Worm (Caenorhabditis elegans) whole organism, young adult: ENCODE measurements around the gene Y71H2B.11.

Experiments
- B0035.1 ChIP-seq: sonication (generic microtip); optimal IDR thresholded peaks from 2 replicates; lab custom pipeline; 2016; ENCODE audit warnings: missing genetic modification characterization, mild to moderate bottlenecking, missing compliant biosample characterization, missing genotype, missing genetic modification reagents
- C17E4.6 ChIP-seq: fragments of 200-800 bp; sonication (Bioruptor generic); IDR thresholded peaks from 2 replicates; pipeline ENCODE4 v1.3.6; 2022; ENCODE audit warnings: missing genetic modification reagents, missing genetic modification characterization, missing compliant biosample characterization
- F39B2.1 ChIP-seq: fragments of 200-800 bp; sonication (Bioruptor generic); IDR thresholded peaks from 2 replicates; pipeline ENCODE4 v1.3.6; 2022; ENCODE audit warnings: missing genetic modification reagents, missing genetic modification characterization, missing compliant biosample characterization
- F52B5.7 ChIP-seq: sonication (generic microtip); optimal IDR thresholded peaks from 2 replicates; lab custom pipeline; 2016; ENCODE audit warnings: mild to moderate bottlenecking, missing genetic modification characterization, missing compliant biosample characterization
- F55B11.4 ChIP-seq: sonication (generic microtip); optimal IDR thresholded peaks from 2 replicates; lab custom pipeline; 2016; ENCODE audit warnings: missing compliant biosample characterization, missing genetic modification characterization, borderline replicate concordance; ENCODE audit not compliant: insufficient read depth
- F57A8.1 ChIP-seq: fragments of 200-800 bp; sonication (Bioruptor generic); optimal IDR thresholded peaks from 2 replicates; lab custom pipeline; 2018; ENCODE audit warnings: mild to moderate bottlenecking, missing genetic modification characterization, moderate library complexity, missing compliant biosample characterization
- T26A5.8 ChIP-seq: sonication (generic microtip); optimal IDR thresholded peaks from 2 replicates; lab custom pipeline; 2016; ENCODE audit warnings: missing genetic modification characterization, missing compliant biosample characterization
- Y53F4B.3 ChIP-seq: fragments of 200-800 bp; sonication (Bioruptor generic); IDR thresholded peaks from 2 replicates; pipeline ENCODE4 v1.3.6; 2022; ENCODE audit warnings: missing genetic modification reagents, missing genetic modification characterization, missing compliant biosample characterization
- Y79H2A.3 ChIP-seq: fragments of 200-800 bp; sonication (Bioruptor generic); conservative IDR thresholded peaks from 2 replicates; pipeline ENCODE4 v1.3.6; 2022; ENCODE audit warnings: missing genetic modification reagents, missing genetic modification characterization, missing compliant biosample characterization
- ZK185.1 ChIP-seq: sonication (generic microtip); optimal IDR thresholded peaks from 2 replicates; lab custom pipeline; 2016; ENCODE audit warnings: mild to moderate bottlenecking, missing genetic modification characterization, missing compliant biosample characterization; ENCODE audit not compliant: poor library complexity, severe bottlenecking
- cebp-1 ChIP-seq, 2 experiments: fragments of 200-800 bp in 1 of 2; sonication (Bioruptor generic) in 1 of 2; sonication (generic microtip) in 1 of 2; IDR thresholded peaks in 1 of 2; optimal IDR thresholded peaks in 1 of 2; 2 replicates each; pipeline versions ENCODE4 v1.3.6 to Lab custom; 2017 to 2022; ENCODE audit warnings: missing compliant biosample characterization in 2 of 2, missing genetic modification characterization in 2 of 2, mild to moderate bottlenecking in 1 of 2, missing genetic modification reagents in 1 of 2, moderate library complexity in 1 of 2
- ceh-40 ChIP-seq: fragments of 200-800 bp; sonication (Bioruptor generic); IDR thresholded peaks from 2 replicates; pipeline ENCODE4 v1.3.6; 2022; ENCODE audit warnings: missing genetic modification characterization, missing compliant biosample characterization
- fkh-3 ChIP-seq: sonication (generic microtip); optimal IDR thresholded peaks from 2 replicates; lab custom pipeline; 2016; ENCODE audit warnings: mild to moderate bottlenecking, missing genetic modification characterization, missing compliant biosample characterization
- gei-17 ChIP-seq: fragments of 200-800 bp; sonication (Bioruptor generic); optimal IDR thresholded peaks from 2 replicates; lab custom pipeline; 2018; ENCODE audit warnings: mild to moderate bottlenecking, missing genetic modification characterization, missing compliant biosample characterization
- hmg-1.2 ChIP-seq: fragments of 200-800 bp; sonication (Bioruptor generic); IDR thresholded peaks from 2 replicates; pipeline ENCODE4 v1.3.6; 2022; ENCODE audit warnings: missing genetic modification reagents, missing genetic modification characterization, missing compliant biosample characterization
- hsf-1 ChIP-seq: fragments of 200-800 bp; sonication (Bioruptor generic); IDR thresholded peaks from 2 replicates; pipeline ENCODE4 v1.3.6; 2022; ENCODE audit warnings: missing genetic modification reagents, missing genetic modification characterization, missing compliant biosample characterization
- lag-1 ChIP-seq: fragments of 200-800 bp; sonication (Bioruptor generic); IDR thresholded peaks from 2 replicates; pipeline ENCODE4 v1.3.6; 2022; ENCODE audit warnings: missing genetic modification reagents, missing genetic modification characterization, missing compliant biosample characterization
- let-607 ChIP-seq, 2 experiments: fragments of 200-800 bp in 1 of 2; sonication (Bioruptor generic) in 1 of 2; sonication (generic microtip) in 1 of 2; optimal IDR thresholded peaks; 2 replicates each; lab custom pipeline; 2016 to 2018; ENCODE audit warnings: mild to moderate bottlenecking in 2 of 2, missing compliant biosample characterization in 2 of 2, missing genetic modification characterization in 2 of 2, moderate library complexity in 2 of 2, missing genotype in 1 of 2
- lin-35 ChIP-seq, 3 experiments: fragments of 150-350 bp in 2 of 3; sonication (generic microtip) in 1 of 3; optimal IDR thresholded peaks; 2 replicates each; lab custom pipeline; 2014 to 2018; ENCODE audit warnings: missing biosample characterization in 3 of 3, missing genetic modification characterization in 3 of 3, missing genetic modification reagents in 3 of 3
- lin-54 ChIP-seq: fragments of 200-800 bp; sonication (Bioruptor generic); optimal IDR thresholded peaks from 2 replicates; lab custom pipeline; 2018; ENCODE audit warnings: mild to moderate bottlenecking, missing genetic modification characterization, missing compliant biosample characterization
- lir-1 ChIP-seq: fragments of 200-800 bp; sonication (Bioruptor generic); conservative IDR thresholded peaks from 2 replicates; pipeline ENCODE4 v1.3.6; 2022; ENCODE audit warnings: missing genetic modification reagents, missing genetic modification characterization, missing compliant biosample characterization
- madf-3 ChIP-seq: fragments of 200-800 bp; sonication (Bioruptor generic); IDR thresholded peaks from 2 replicates; pipeline ENCODE4 v1.3.6; 2022; ENCODE audit warnings: missing genetic modification reagents, missing genetic modification characterization, missing compliant biosample characterization
- madf-8 ChIP-seq: fragments of 200-800 bp; sonication (Bioruptor generic); conservative IDR thresholded peaks from 2 replicates; pipeline ENCODE4 v1.3.6; 2022; ENCODE audit warnings: missing genetic modification reagents, missing genetic modification characterization, missing compliant biosample characterization
- nfyb-1 ChIP-seq: fragments of 200-800 bp; sonication (Bioruptor generic); IDR thresholded peaks from 2 replicates; pipeline ENCODE4 v1.3.6; 2022; ENCODE audit warnings: missing genetic modification reagents, missing genetic modification characterization, missing compliant biosample characterization
- nhr-179 ChIP-seq: sonication (generic microtip); optimal IDR thresholded peaks from 2 replicates; lab custom pipeline; 2016; ENCODE audit warnings: mild to moderate bottlenecking, missing genetic modification characterization, missing compliant biosample characterization
- nhr-27 ChIP-seq: fragments of 200-800 bp; sonication (Bioruptor generic); optimal IDR thresholded peaks from 2 replicates; lab custom pipeline; 2018; ENCODE audit warnings: mild to moderate bottlenecking, missing genetic modification characterization, moderate library complexity, missing compliant biosample characterization
- nhr-80 ChIP-seq: sonication (generic microtip); optimal IDR thresholded peaks from 2 replicates; lab custom pipeline; 2016; ENCODE audit warnings: missing genetic modification characterization, missing compliant biosample characterization
- rcor-1 ChIP-seq: fragments of 200-800 bp; sonication (Bioruptor generic); IDR thresholded peaks from 2 replicates; pipeline ENCODE4 v1.3.6; 2022; ENCODE audit warnings: missing genetic modification reagents, missing genetic modification characterization, missing compliant biosample characterization
- rpc-1 ChIP-seq, 2 experiments: fragments of 150-350 bp in 1 of 2; sonication (generic microtip) in 1 of 2; optimal IDR thresholded peaks; 2 replicates each; lab custom pipeline; 2014 to 2018; ENCODE audit warnings: missing biosample characterization in 1 of 2, missing genetic modification characterization in 1 of 2, missing genetic modification reagents in 1 of 2, missing genotype in 1 of 2
- sea-2 ChIP-seq: fragments of 200-800 bp; sonication (Bioruptor generic); IDR thresholded peaks from 2 replicates; pipeline ENCODE4 v1.3.6; 2022; ENCODE audit warnings: missing genetic modification characterization, missing compliant biosample characterization
- tbp1 ChIP-seq: fragments of 200-800 bp; sonication (Bioruptor generic); optimal IDR thresholded peaks from 2 replicates; lab custom pipeline; 2018; ENCODE audit warnings: mild to moderate bottlenecking, missing genetic modification characterization, missing compliant biosample characterization
- unc-62 ChIP-seq: fragments of 150-350 bp; optimal IDR thresholded peaks from 2 replicates; lab custom pipeline; 2014; ENCODE audit warnings: missing biosample characterization, missing genetic modification reagents, missing genetic modification characterization
- ztf-26 ChIP-seq: sonication (generic microtip); optimal IDR thresholded peaks from 2 replicates; lab custom pipeline; 2017; ENCODE audit warnings: missing genetic modification characterization, missing compliant biosample characterization
- ztf-28 ChIP-seq: fragments of 200-800 bp; sonication (Bioruptor generic); IDR thresholded peaks from 2 replicates; pipeline ENCODE4 v1.3.6; 2022; ENCODE audit warnings: missing genetic modification reagents, missing genetic modification characterization, missing compliant biosample characterization
- ztf-3 ChIP-seq: fragments of 200-800 bp; sonication (Bioruptor generic); optimal IDR thresholded peaks from 2 replicates; lab custom pipeline; 2018; ENCODE audit warnings: mild to moderate bottlenecking, missing genetic modification characterization, missing compliant biosample characterization

Y71H2B.11 gene

DNA sequence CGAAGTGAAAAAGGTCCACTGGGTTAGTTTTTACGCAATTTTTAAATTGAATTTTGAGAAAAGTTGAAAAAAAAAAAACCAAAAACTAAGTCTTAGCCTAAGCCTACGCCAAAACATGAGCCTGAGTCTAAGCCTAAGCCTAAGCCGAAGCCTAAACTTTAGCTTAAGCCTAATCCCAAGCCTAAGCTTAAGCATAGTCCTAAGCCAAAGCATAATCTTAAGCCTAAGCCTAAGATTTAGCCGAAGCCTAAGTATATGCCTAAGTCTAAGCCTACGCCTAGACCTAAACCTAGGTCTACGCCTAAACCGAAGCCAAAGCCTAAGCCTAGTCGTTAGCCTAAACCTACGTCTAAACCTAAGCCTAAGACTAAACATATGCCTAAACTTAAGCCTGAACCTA is 37.9 kb downstream of the Y71H2B.11 start:
- TF ChIP-seq lin-54 (GFP tag; lab: Kevin White, UChicago) (no peak), lin-35 (GFP tag; optimal IDR thresholded peaks at IDR 0.05; lab: Kevin White, UChicago) (no peak), nhr-27 (no peak), B0035.1 (tag; lab: Kevin White, UChicago) (no peak), Y79H2A.3 (GFP tag; lab: Robert Waterston, UW) (no peak), fkh-3 (no peak), ztf-26 (no peak), sea-2 (GFP tag; lab: Robert Waterston, UW) (no peak), let-607 (tag; optimal IDR thresholded peaks at IDR 0.05; lab: Kevin White, UChicago) (no peak), C17E4.6 (GFP tag; lab: Robert Waterston, UW) (no peak), madf-3 (GFP tag; lab: Robert Waterston, UW) (no peak), ceh-40 (no peak), gei-17 (no peak), lag-1 (no peak), nfyb-1 (GFP tag; lab: Robert Waterston, UW) (no peak)

DNA sequence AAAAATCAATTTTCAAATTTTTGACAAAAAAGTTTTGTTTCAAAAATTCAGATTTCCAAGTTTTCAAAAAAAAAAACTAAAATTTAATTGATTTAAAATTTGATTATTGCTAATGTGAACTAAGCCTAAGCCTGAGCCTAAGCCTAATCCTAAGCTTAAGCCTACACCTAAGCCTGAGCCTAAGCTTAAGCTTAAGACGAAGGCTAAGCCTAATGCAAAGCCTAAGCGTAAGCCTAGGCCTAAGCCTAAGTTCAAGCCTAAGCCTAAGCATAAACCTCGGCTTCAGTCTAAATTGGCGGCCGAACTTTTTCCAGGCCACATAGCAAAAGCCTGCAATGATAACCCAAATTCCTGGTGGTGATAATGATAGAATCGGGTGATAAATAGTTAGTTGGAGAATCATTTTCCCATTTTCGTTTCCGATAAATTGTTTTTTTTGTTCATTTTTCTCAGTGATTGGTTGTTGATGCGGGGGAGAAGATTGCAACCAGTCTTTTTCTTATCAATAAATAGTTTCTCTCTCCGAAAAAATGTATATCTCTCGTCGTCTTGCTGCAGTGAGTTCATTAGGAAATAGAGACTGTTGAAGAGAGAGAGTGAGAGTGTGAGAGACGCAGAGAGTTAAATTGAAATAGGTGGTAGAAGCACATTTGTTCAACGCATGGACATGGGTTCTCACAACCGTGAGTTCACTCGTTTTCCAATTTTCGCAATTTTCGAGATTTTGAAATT is 43.6 kb downstream of the Y71H2B.11 start:
- TF ChIP-seq hmg-1.2 (GFP tag; lab: Robert Waterston, UW) (peak; percentile 52), Y53F4B.3 (no peak), nhr-80 (peak; percentile 73), F52B5.7 (tag; lab: Kevin White, UChicago) (no peak), sea-2 (GFP tag; lab: Robert Waterston, UW) (no peak), F55B11.4 (tag; lab: Kevin White, UChicago) (no peak)

DNA sequence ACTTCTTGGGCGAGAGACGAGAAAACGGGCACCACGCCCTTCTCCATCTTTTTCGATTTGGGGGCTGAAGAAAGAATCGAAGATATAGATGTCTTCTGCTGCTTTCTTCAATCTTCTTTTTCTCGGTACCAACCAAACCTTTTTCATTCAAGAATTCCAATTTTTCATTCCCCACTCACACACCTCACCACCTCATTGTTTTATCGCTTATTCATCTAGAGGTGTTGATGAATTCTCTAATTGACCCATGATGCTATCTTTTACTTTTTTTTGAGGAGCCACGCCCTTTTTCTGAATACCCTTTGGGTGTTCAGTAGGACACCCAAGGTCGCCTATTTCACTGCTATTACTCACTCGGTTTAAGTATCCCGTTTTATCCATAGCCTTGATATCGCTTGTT is 47.7 kb downstream of the Y71H2B.11 start:
- TF ChIP-seq ZK185.1 (tag; lab: Kevin White, UChicago) (no peak), madf-3 (GFP tag; lab: Robert Waterston, UW) (no peak), ztf-3 (GFP tag; lab: Kevin White, UChicago) (no peak), ztf-28 (GFP tag; lab: Robert Waterston, UW) (no peak), F57A8.1 (GFP tag; lab: Kevin White, UChicago) (no peak), unc-62 (GFP tag; lab: Kevin White, UChicago) (no peak), F39B2.1 (GFP tag; lab: Robert Waterston, UW) (no peak), hsf-1 (GFP tag; lab: Robert Waterston, UW) (no peak), madf-8 (GFP tag; lab: Robert Waterston, UW) (no peak), T26A5.8 (no peak), nhr-179 (tag; lab: Kevin White, UChicago) (no peak), rcor-1 (GFP tag; lab: Robert Waterston, UW) (no peak)

DNA sequence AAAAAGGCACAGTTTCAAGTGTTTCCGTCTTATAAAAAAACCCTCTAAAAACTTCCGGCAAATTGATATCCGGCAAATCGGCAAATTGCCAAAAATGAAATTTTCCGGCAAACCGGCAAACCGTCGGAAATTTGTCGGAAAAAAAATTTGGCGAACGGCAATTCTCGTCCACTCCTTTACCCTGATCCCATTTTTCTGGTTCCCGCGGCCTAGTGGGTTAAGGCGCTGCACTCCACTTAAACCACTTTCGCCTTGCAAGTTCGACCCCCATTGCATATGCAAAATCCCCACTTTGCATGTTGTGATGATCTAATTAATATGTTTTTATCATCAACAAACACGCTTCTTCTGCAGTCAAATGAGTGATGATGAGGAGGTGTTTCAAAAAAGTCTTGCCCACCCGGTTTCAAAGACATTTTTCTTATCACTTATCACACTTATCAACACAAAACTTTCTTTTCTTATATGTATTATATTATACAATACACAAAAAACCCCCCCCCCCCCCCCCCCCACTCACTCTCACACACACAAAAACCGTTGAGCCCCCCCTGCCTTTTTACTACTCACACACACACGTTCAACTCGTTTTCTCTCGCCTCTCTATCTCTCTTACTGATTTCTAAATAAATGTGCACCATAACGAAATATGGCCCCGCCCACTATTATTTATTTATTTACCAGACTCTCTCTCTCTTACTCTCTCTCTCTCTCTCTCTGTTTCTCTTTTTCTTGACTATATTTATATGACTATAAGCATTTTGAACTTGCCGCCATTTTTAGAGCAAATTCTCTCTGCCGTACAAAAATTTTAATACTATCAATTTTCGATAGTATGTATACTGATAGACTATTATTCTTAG is 49.2 kb downstream of the Y71H2B.11 start:
- no peak for TF ChIP-seq lir-1 (GFP tag; lab: Robert Waterston, UW)
- no peak for TF ChIP-seq cebp-1 (GFP tag; IDR thresholded peaks at IDR 0.05; lab: Robert Waterston, UW)
- TF ChIP-seq cebp-1 (tag; optimal IDR thresholded peaks at IDR 0.05; lab: Kevin White, UChicago): peak; percentile 11
- no peak for TF ChIP-seq rpc-1 (optimal IDR thresholded peaks at IDR 0.05; lab: Kevin White, UChicago)
- TF ChIP-seq rpc-1 (tag; optimal IDR thresholded peaks at IDR 0.05; lab: Kevin White, UChicago): peak; percentile 54
- TF ChIP-seq tbp1 (GFP tag; lab: Kevin White, UChicago): peak; percentile 76
